Fruit fly (Drosophila melanogaster): Measurements from ENCODE around the gene CG12121.

The CG12121 gene

DNA sequence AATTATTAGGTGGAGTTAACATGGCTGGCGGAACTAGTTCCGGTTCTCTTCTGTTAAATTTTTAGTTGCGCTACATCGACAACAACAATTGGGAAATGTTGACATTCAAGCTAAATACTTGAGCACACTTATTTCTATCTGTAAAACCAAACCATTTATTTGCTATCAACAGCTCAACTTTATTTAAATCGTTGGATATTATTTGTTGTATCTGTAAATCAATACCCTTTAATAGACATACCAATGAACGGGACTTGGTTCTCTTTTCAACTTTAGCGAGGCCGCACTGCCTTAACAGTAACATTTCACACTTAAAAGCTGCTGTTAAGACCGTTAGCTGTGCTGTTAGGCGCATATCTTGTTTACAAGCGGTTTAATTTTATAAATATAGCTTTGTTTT lies 38.6 kb downstream of the CG12121 start, which contains the start of gene CG12106 (continued):
- peak; percentile 3 for TF ChIP-seq CG9727 (GFP tag; optimal IDR thresholded peaks at IDR 0.05)
- peak; percentile 72 for TF ChIP-seq lilli (GFP tag; optimal IDR thresholded peaks at IDR 0.05)
- no peak for TF ChIP-seq CG32772 (GFP tag; IDR thresholded peaks at IDR 0.05)
- TF ChIP-seq shn (GFP tag; optimal IDR thresholded peaks at IDR 0.05): peak; percentile 38
- peak; percentile 8 for TF ChIP-seq Sox100B (GFP tag; optimal IDR thresholded peaks at IDR 0.05)
- no peak for TF ChIP-seq br (optimal IDR thresholded peaks at IDR 0.05)
- TF ChIP-seq CHES-1-like (GFP tag; optimal IDR thresholded peaks at IDR 0.05): peak; percentile 15
- TF ChIP-seq CG17359 (tag; optimal IDR thresholded peaks at IDR 0.05): peak; percentile 27
- no peak for TF ChIP-seq tna (GFP tag; IDR thresholded peaks at IDR 0.05; ENCODE audit: partially characterized antibody)
- peak; percentile 33; the same call in 1 of the 2 replicates for TF ChIP-seq MBD-R2 (GFP tag; IDR thresholded peaks at IDR 0.05)
- peak; percentile 92 for TF ChIP-seq row (GFP tag; IDR thresholded peaks at IDR 0.05)
- no peak for TF ChIP-seq CG11696 (GFP tag; IDR thresholded peaks at IDR 0.05)
- TF ChIP-seq gt (GFP tag; IDR thresholded peaks at IDR 0.05): no peak
- TF ChIP-seq pnt (GFP tag; optimal IDR thresholded peaks at IDR 0.05): no peak
- 0 out of 3 replicates have a peak, but pooled peaks have one; percentile 23 for TF ChIP-seq Dbx (GFP tag; IDR thresholded peaks at IDR 0.05)
- no peak for TF ChIP-seq Ets97D (GFP tag; optimal IDR thresholded peaks at IDR 0.05)
- no peak for TF ChIP-seq z (GFP tag; IDR thresholded peaks at IDR 0.05)
- no peak for TF ChIP-seq ken (GFP tag; IDR thresholded peaks at IDR 0.05)
- no peak for TF ChIP-seq vfl (GFP tag; optimal IDR thresholded peaks at IDR 0.05)
- TF ChIP-seq Side (GFP tag; optimal IDR thresholded peaks at IDR 0.05): no peak
- TF ChIP-seq gsb (GFP tag; IDR thresholded peaks at IDR 0.05): 0 out of 2 replicates have a peak, but pooled peaks have one; percentile 20
- TF ChIP-seq CG7963 (GFP tag; IDR thresholded peaks at IDR 0.05; ENCODE audit: partially characterized antibody): no peak
- no peak for TF ChIP-seq aop (GFP tag; IDR thresholded peaks at IDR 0.05)
- TF ChIP-seq vvl (GFP tag; IDR thresholded peaks at IDR 0.05): no peak; the same call in 1 of the 2 replicates
- no peak for TF ChIP-seq CG12104 (GFP tag; optimal IDR thresholded peaks at IDR 0.05)
- TF ChIP-seq CG8290 (GFP tag; optimal IDR thresholded peaks at IDR 0.05): no peak
- peak in 1 of 2 experiments; percentile 72 for TF ChIP-seq CG8290 (tag; optimal IDR thresholded peaks at IDR 0.05)
- no peak for TF ChIP-seq HLH4C (GFP tag; IDR thresholded peaks at IDR 0.05; ENCODE audit: partially characterized antibody)
- TF ChIP-seq bab2 (GFP tag; optimal IDR thresholded peaks at IDR 0.05): peak; percentile 25
- no peak for TF ChIP-seq Lhr (GFP tag; optimal IDR thresholded peaks at IDR 0.05)
- TF ChIP-seq btn (GFP tag; optimal IDR thresholded peaks at IDR 0.05): no peak
- TF ChIP-seq hb (GFP tag; IDR thresholded peaks at IDR 0.05; ENCODE audit: partially characterized antibody): no peak
- no peak for TF ChIP-seq CG12299 (tag; optimal IDR thresholded peaks at IDR 0.05)
- TF ChIP-seq Ets65A (GFP tag): peak; percentile 37
- no peak for TF ChIP-seq CG8089 (GFP tag; optimal IDR thresholded peaks at IDR 0.05)
- no peak for TF ChIP-seq CG6765 (GFP tag; optimal IDR thresholded peaks at IDR 0.05)
- TF ChIP-seq grn (GFP tag; optimal IDR thresholded peaks at IDR 0.05): no peak
- no peak for TF ChIP-seq wdn (GFP tag; IDR thresholded peaks at IDR 0.05)
- TF ChIP-seq dan (GFP tag; IDR thresholded peaks at IDR 0.05): no peak
- no peak for TF ChIP-seq Opbp (GFP tag; IDR thresholded peaks at IDR 0.05; ENCODE audit: partially characterized antibody)
- TF ChIP-seq CG10565 (GFP tag; optimal IDR thresholded peaks at IDR 0.05): no peak
- no peak for TF ChIP-seq tio (GFP tag; optimal IDR thresholded peaks at IDR 0.05)
- peak; percentile 59 for TF ChIP-seq sens (GFP tag)
- no peak; the same call in 1 of the 2 replicates for TF ChIP-seq Drgx (GFP tag; IDR thresholded peaks at IDR 0.05)
- TF ChIP-seq CG17912 (GFP tag; optimal IDR thresholded peaks at IDR 0.05): no peak
- TF ChIP-seq CG12769 (tag; optimal IDR thresholded peaks at IDR 0.05): no peak
- TF ChIP-seq TFAM (GFP tag; optimal IDR thresholded peaks at IDR 0.05): no peak
- TF ChIP-seq gro (GFP tag; optimal IDR thresholded peaks at IDR 0.05): peak; percentile 33
- peak; percentile 40 for TF ChIP-seq CG9817 (tag; optimal IDR thresholded peaks at IDR 0.05)
- no peak for TF ChIP-seq rib (GFP tag; IDR thresholded peaks at IDR 0.05)
- TF ChIP-seq eve (GFP tag; optimal IDR thresholded peaks at IDR 0.05): no peak
- TF ChIP-seq CG15011 (GFP tag; optimal IDR thresholded peaks at IDR 0.05): no peak
- TF ChIP-seq kay (GFP tag; optimal IDR thresholded peaks at IDR 0.05): no peak

All from whole organism, embryonic.